Worm (Caenorhabditis elegans) whole organism, mixed stage, embryonic: Measurements from ENCODE around the gene T01D3.1.

ENCODE experiments used
- lsy-2 ChIP-seq: fragments of 150-350 bp; optimal IDR thresholded peaks from 2 replicates; lab custom pipeline; 2014; ENCODE audit warnings: missing biosample characterization, missing genetic modification characterization
- mep-1 ChIP-seq: fragments of 150-350 bp; optimal IDR thresholded peaks from 2 replicates; lab custom pipeline; 2017; ENCODE audit warnings: missing biosample characterization, missing genetic modification reagents, missing genetic modification characterization, inconsistent platforms
- nhr-12 ChIP-seq: fragments of 150-350 bp; optimal IDR thresholded peaks from 2 replicates; lab custom pipeline; 2014; ENCODE audit warnings: missing biosample characterization, missing genetic modification characterization

- TF ChIP-seq nhr-12 (tag; lab: Kevin White, UChicago) (no peak), mep-1 (tag; lab: Kevin White, UChicago) (no peak), lsy-2 (no peak)
These were observed 35.8 kb upstream of the T01D3.1 start, which contains the start of gene lpin-1 for ce11 chrV:13653713-13654393.
